Worm (Caenorhabditis elegans) whole organism, L2 larva: ENCODE measurements around the gene Y53F4B.39.

Source experiments
- C34F6.9 ChIP-seq: fragments of 150-350 bp; optimal IDR thresholded peaks from 2 replicates; lab custom pipeline; 2014; ENCODE audit warnings: missing biosample characterization, missing genetic modification characterization
- F13H6.1 ChIP-seq: sonication (generic microtip); optimal IDR thresholded peaks from 2 replicates; lab custom pipeline; 2016; ENCODE audit warnings: missing genetic modification characterization, missing compliant biosample characterization
- R02D3.7 ChIP-seq: fragments of 150-350 bp; optimal IDR thresholded peaks from 2 replicates; lab custom pipeline; 2014; ENCODE audit warnings: missing biosample characterization, missing genetic modification characterization
- Y55F3AM.14 ChIP-seq: fragments of 200-800 bp; sonication (Bioruptor generic); optimal IDR thresholded peaks from 2 replicates; lab custom pipeline; 2018; ENCODE audit warnings: mild to moderate bottlenecking, missing genetic modification characterization, missing compliant biosample characterization
- ZK546.5 ChIP-seq: sonication (generic microtip); optimal IDR thresholded peaks from 2 replicates; lab custom pipeline; 2017; ENCODE audit warnings: missing biosample characterization, missing genetic modification characterization
- alr-1 ChIP-seq: fragments of 150-350 bp; optimal IDR thresholded peaks from 2 replicates; lab custom pipeline; 2014; ENCODE audit warnings: missing biosample characterization, missing genetic modification characterization
- aly-2 ChIP-seq: fragments of 150-350 bp; optimal IDR thresholded peaks from 2 replicates; lab custom pipeline; 2014; ENCODE audit warnings: missing biosample characterization, missing genetic modification characterization
- ama-1 ChIP-seq: fragments of 150-350 bp; optimal IDR thresholded peaks from 2 replicates; lab custom pipeline; 2018; ENCODE audit warnings: inconsistent platforms
- blmp-1 ChIP-seq: sonication (generic microtip); optimal IDR thresholded peaks from 2 replicates; lab custom pipeline; 2017; ENCODE audit warnings: missing genetic modification characterization, mild to moderate bottlenecking, missing compliant biosample characterization, antibody characterized with exemption, moderate library complexity; ENCODE audit not compliant: insufficient read depth
- ceh-16 ChIP-seq: fragments of 150-350 bp; optimal IDR thresholded peaks from 2 replicates; lab custom pipeline; 2014; ENCODE audit warnings: missing biosample characterization, missing genetic modification characterization
- ceh-82 ChIP-seq: fragments of 150-350 bp; optimal IDR thresholded peaks from 2 replicates; lab custom pipeline; 2014; ENCODE audit warnings: missing biosample characterization, missing genetic modification characterization
- crh-2 ChIP-seq: sonication (generic microtip); optimal IDR thresholded peaks from 2 replicates; lab custom pipeline; 2017; ENCODE audit warnings: missing biosample characterization, missing genetic modification characterization
- dmd-4 ChIP-seq: sonication (generic microtip); optimal IDR thresholded peaks from 2 replicates; lab custom pipeline; 2017; ENCODE audit warnings: missing biosample characterization, missing genetic modification characterization
- egl-27 ChIP-seq: sonication (generic microtip); optimal IDR thresholded peaks from 3 replicates; lab custom pipeline; 2017; ENCODE audit warnings: missing biosample characterization, missing genetic modification reagents, missing genetic modification characterization
- elt-1 ChIP-seq: fragments of 150-350 bp; optimal IDR thresholded peaks from 2 replicates; lab custom pipeline; 2014; ENCODE audit warnings: missing biosample characterization, missing genetic modification characterization
- elt-3 ChIP-seq: sonication (generic microtip); optimal IDR thresholded peaks from 2 replicates; lab custom pipeline; 2017; ENCODE audit warnings: missing biosample characterization, missing genetic modification characterization
- gmeb-1 ChIP-seq: fragments of 150-350 bp; optimal IDR thresholded peaks from 2 replicates; lab custom pipeline; 2014; ENCODE audit warnings: missing biosample characterization, missing genetic modification characterization
- lin-11 ChIP-seq: fragments of 150-350 bp; sonication (generic microtip); optimal IDR thresholded peaks from 2 replicates; lab custom pipeline; 2014; ENCODE audit warnings: missing biosample characterization, missing genetic modification characterization, inconsistent platforms, mixed read lengths
- lin-13 ChIP-seq: fragments of 150-350 bp; optimal IDR thresholded peaks from 2 replicates; lab custom pipeline; 2014; ENCODE audit warnings: missing biosample characterization, missing genetic modification reagents, missing genetic modification characterization
- lin-39 ChIP-seq: fragments of 150-350 bp; optimal IDR thresholded peaks from 2 replicates; lab custom pipeline; 2014; ENCODE audit warnings: missing biosample characterization, missing genetic modification reagents, missing genetic modification characterization
- lsy-2 ChIP-seq, 2 experiments: fragments of 150-350 bp in 1 of 2; sonication (generic microtip) in 1 of 2; optimal IDR thresholded peaks; 2 replicates each; lab custom pipeline; 2014 to 2017; ENCODE audit warnings: missing biosample characterization in 2 of 2, missing genetic modification characterization in 2 of 2
- mab-5 ChIP-seq: fragments of 150-350 bp; optimal IDR thresholded peaks from 2 replicates; lab custom pipeline; 2014; ENCODE audit warnings: missing biosample characterization, missing genetic modification characterization
- mbf-1 ChIP-seq: sonication (generic microtip); optimal IDR thresholded peaks from 2 replicates; lab custom pipeline; 2017; ENCODE audit warnings: missing biosample characterization, missing genetic modification characterization
- mdl-1 ChIP-seq, 2 experiments: fragments of 150-350 bp in 1 of 2; sonication (generic microtip) in 1 of 2; optimal IDR thresholded peaks; 2 replicates each; lab custom pipeline; 2017; ENCODE audit warnings: missing biosample characterization in 2 of 2, missing genetic modification characterization in 2 of 2
- nhr-10 ChIP-seq: sonication (generic microtip); optimal IDR thresholded peaks from 2 replicates; lab custom pipeline; 2017; ENCODE audit warnings: missing biosample characterization, missing genetic modification characterization
- nhr-11 ChIP-seq: fragments of 150-350 bp; optimal IDR thresholded peaks from 2 replicates; lab custom pipeline; 2014; ENCODE audit warnings: missing biosample characterization, missing genetic modification characterization
- nhr-12 ChIP-seq: fragments of 150-350 bp; optimal IDR thresholded peaks from 2 replicates; lab custom pipeline; 2014; ENCODE audit warnings: missing biosample characterization, missing genetic modification characterization
- nhr-129 ChIP-seq: fragments of 150-350 bp; optimal IDR thresholded peaks from 2 replicates; lab custom pipeline; 2014; ENCODE audit warnings: missing biosample characterization, missing genetic modification characterization
- nhr-21 ChIP-seq: fragments of 150-350 bp; optimal IDR thresholded peaks from 2 replicates; lab custom pipeline; 2014; ENCODE audit warnings: missing biosample characterization, missing genetic modification characterization
- nhr-237 ChIP-seq: fragments of 150-350 bp; optimal IDR thresholded peaks from 2 replicates; lab custom pipeline; 2014; ENCODE audit warnings: missing biosample characterization, missing genetic modification characterization
- nhr-25 ChIP-seq: fragments of 150-350 bp; sonication (generic microtip); optimal IDR thresholded peaks from 3 replicates; lab custom pipeline; 2014; ENCODE audit warnings: missing biosample characterization, missing genetic modification characterization
- nhr-6 ChIP-seq: fragments of 150-350 bp; optimal IDR thresholded peaks from 2 replicates; lab custom pipeline; 2014; ENCODE audit warnings: missing biosample characterization, missing genetic modification characterization
- peb-1 ChIP-seq: fragments of 150-350 bp; optimal IDR thresholded peaks from 2 replicates; lab custom pipeline; 2014; ENCODE audit warnings: missing biosample characterization, missing genetic modification characterization
- sem-4 ChIP-seq: fragments of 150-350 bp; optimal IDR thresholded peaks from 2 replicates; lab custom pipeline; 2014; ENCODE audit warnings: missing biosample characterization, missing genetic modification reagents, missing genetic modification characterization
- skn-1 ChIP-seq: sonication (generic microtip); optimal IDR thresholded peaks from 2 replicates; lab custom pipeline; 2017; ENCODE audit warnings: missing biosample characterization, missing genetic modification characterization
- sma-3 ChIP-seq: sonication (generic microtip); optimal IDR thresholded peaks from 2 replicates; lab custom pipeline; 2016; ENCODE audit warnings: missing genetic modification reagents, missing genetic modification characterization, missing compliant biosample characterization
- sma-9 ChIP-seq, 2 experiments: fragments of 150-350 bp in 1 of 2; sonication (generic microtip) in 1 of 2; optimal IDR thresholded peaks; 2 replicates each; lab custom pipeline; 2014 to 2016; ENCODE audit warnings: missing genetic modification characterization in 2 of 2, mild to moderate bottlenecking in 1 of 2, missing biosample characterization in 1 of 2, missing compliant biosample characterization in 1 of 2, missing genetic modification reagents in 1 of 2, moderate library complexity in 1 of 2
- snpc-4 ChIP-seq: fragments of 150-350 bp; optimal IDR thresholded peaks from 2 replicates; lab custom pipeline; 2014; ENCODE audit warnings: missing biosample characterization, missing genetic modification characterization
- unc-39 ChIP-seq: fragments of 150-350 bp; optimal IDR thresholded peaks from 2 replicates; lab custom pipeline; 2014; ENCODE audit warnings: missing biosample characterization, missing genetic modification characterization
- unc-55 ChIP-seq: fragments of 150-350 bp; sonication (generic microtip); optimal IDR thresholded peaks from 3 replicates; lab custom pipeline; 2014; ENCODE audit warnings: missing biosample characterization, missing genetic modification reagents, missing genetic modification characterization
- unc-62 ChIP-seq: fragments of 150-350 bp; optimal IDR thresholded peaks from 2 replicates; lab custom pipeline; 2014; ENCODE audit warnings: missing biosample characterization, missing genetic modification reagents, missing genetic modification characterization
- zag-1 ChIP-seq: fragments of 150-350 bp; optimal IDR thresholded peaks from 2 replicates; lab custom pipeline; 2014; ENCODE audit warnings: missing biosample characterization, missing genetic modification characterization
- ztf-1 ChIP-seq: fragments of 200-800 bp; sonication (Bioruptor generic); conservative IDR thresholded peaks from 2 replicates; pipeline ENCODE4 v1.3.6; 2022; ENCODE audit warnings: missing genetic modification characterization, missing compliant biosample characterization
- ztf-11 ChIP-seq: sonication (generic microtip); optimal IDR thresholded peaks from 2 replicates; lab custom pipeline; 2017; ENCODE audit warnings: missing biosample characterization, missing genetic modification characterization
- ztf-4 ChIP-seq: fragments of 150-350 bp; optimal IDR thresholded peaks from 2 replicates; lab custom pipeline; 2014; ENCODE audit warnings: missing biosample characterization, missing genetic modification characterization

The Y53F4B.39 gene

DNA sequence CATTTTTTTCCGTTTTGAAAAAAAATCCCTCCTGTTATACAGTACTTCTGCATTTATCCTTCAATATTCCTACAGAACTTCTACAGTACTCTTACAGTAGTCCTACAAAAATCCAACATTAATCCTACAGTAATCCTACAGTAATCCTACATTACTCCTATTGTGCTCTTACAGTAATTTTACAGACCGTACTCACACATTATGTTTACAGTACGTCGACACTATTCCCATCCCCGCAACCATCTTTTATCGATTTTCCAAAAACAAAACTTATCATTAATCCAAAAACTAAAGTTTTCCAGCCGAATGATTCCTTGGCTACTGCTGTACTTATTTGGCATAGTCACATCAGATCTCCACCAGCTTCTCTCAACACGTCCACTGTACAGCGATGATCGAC is 25.8 kb upstream of the Y53F4B.39 start, which contains the start of gene Y53F4B.20:
TSS of gene Y53F4B.20 (plus strand) at position 301 of the 400 bp plus-strand sequence.
- TF ChIP-seq nhr-11 (tag; lab: Kevin White, UChicago) (no peak), lin-11 (tag; lab: Kevin White, UChicago) (no peak), aly-2 (tag; lab: Kevin White, UChicago) (no peak), mbf-1 (tag; lab: Kevin White, UChicago) (no peak), R02D3.7 (tag; lab: Kevin White, UChicago) (no peak), ztf-4 (tag; lab: Kevin White, UChicago) (no peak), C34F6.9 (no peak), dmd-4 (tag; lab: Kevin White, UChicago) (no peak), snpc-4 (tag; lab: Kevin White, UChicago) (no peak), lsy-2 (tag; optimal IDR thresholded peaks at IDR 0.05; lab: Kevin White, UChicago) (no peak)

DNA sequence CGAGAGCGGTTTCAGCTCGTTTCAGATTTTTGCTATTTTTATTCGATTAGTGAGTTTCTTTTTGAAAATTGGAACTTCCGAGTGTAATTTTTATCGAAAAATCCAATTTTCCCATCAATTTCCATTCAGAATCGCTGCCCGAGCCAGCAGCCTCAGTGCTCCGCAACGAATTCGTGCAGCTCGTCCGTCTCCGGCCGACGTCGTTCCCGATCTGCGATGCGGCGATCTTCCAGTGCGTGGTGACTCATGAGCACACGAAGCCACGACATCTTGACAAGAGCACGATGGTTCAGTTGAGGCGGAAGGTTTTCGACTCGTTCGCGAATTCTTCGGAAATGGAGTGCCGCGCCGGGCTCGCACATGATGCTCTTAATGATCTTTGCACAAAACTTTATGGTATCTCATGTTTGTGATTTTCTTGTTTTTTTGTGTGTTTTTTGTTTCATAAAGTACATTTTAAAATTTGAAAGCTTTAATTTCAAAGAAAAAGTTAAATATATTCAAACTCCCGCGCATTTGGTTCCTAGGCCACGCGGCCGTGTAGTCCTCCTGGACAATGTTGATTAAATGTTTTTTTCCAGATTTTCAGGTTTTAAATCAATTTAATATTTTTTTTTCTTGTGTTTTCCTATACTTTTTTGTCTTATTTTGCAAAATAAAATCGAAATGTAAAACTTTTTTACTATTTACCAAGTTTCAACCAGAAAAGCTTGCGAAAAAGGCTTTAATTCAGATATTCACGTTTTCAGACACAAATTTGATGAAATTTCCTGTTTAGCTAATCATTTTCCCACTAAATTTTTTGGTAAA is 20.7 kb upstream of the Y53F4B.39 start:
- TF ChIP-seq nhr-11 (tag; lab: Kevin White, UChicago) = no peak
- TF ChIP-seq ZK546.5 = no peak
- no peak for TF ChIP-seq ceh-16 (tag; lab: Kevin White, UChicago)
- no peak for TF ChIP-seq sem-4 (tag; lab: Kevin White, UChicago)
- no peak for TF ChIP-seq aly-2 (tag; lab: Kevin White, UChicago)
- TF ChIP-seq C34F6.9 = peak; percentile 27
- no peak for TF ChIP-seq elt-1 (tag; lab: Kevin White, UChicago)
- peak; percentile 15 for TF ChIP-seq mab-5 (tag; lab: Kevin White, UChicago)
- TF ChIP-seq lin-11 (tag; lab: Kevin White, UChicago) = no peak
- TF ChIP-seq unc-62 (GFP tag; lab: Kevin White, UChicago) = no peak
- peak; percentile 61 for TF ChIP-seq F13H6.1 (tag; lab: Kevin White, UChicago)
- TF ChIP-seq skn-1 (tag; lab: Kevin White, UChicago) = no peak
- TF ChIP-seq lin-13 (GFP tag; lab: Kevin White, UChicago) = peak; percentile 53
- no peak for TF ChIP-seq blmp-1
- no peak for TF ChIP-seq nhr-12 (tag; lab: Kevin White, UChicago)
- TF ChIP-seq snpc-4 (tag; lab: Kevin White, UChicago) = peak; percentile 9
- no peak for TF ChIP-seq nhr-129
- TF ChIP-seq egl-27 (tag; lab: Kevin White, UChicago) = no peak
- TF ChIP-seq Y55F3AM.14 (GFP tag; lab: Kevin White, UChicago) = no peak
- TF ChIP-seq ceh-82 (tag; lab: Kevin White, UChicago) = no peak
- TF ChIP-seq nhr-6 (tag; lab: Kevin White, UChicago) = no peak
- TF ChIP-seq ztf-4 (tag; lab: Kevin White, UChicago) = no peak
- peak; percentile 14 for TF ChIP-seq nhr-25
- TF ChIP-seq alr-1 (tag; lab: Kevin White, UChicago) = no peak
- no peak for TF ChIP-seq zag-1
- TF ChIP-seq lin-39 (tag; lab: Kevin White, UChicago) = no peak
- TF ChIP-seq unc-39 (tag; lab: Kevin White, UChicago) = no peak
- TF ChIP-seq nhr-10 = no peak
- peak; percentile 60 for TF ChIP-seq unc-55 (GFP tag; lab: Kevin White, UChicago)
- no peak for TF ChIP-seq nhr-237
- peak; percentile 62 to 78 for TF ChIP-seq lsy-2 (tag; optimal IDR thresholded peaks at IDR 0.05; lab: Kevin White, UChicago)
- no peak for TF ChIP-seq R02D3.7 (tag; lab: Kevin White, UChicago)
- TF ChIP-seq peb-1 = no peak
- no peak for TF ChIP-seq ztf-1 (GFP tag; lab: Robert Waterston, UW)
- TF ChIP-seq elt-3 (tag; lab: Kevin White, UChicago) = no peak
- no peak for TF ChIP-seq mbf-1 (tag; lab: Kevin White, UChicago)
- no peak for TF ChIP-seq mdl-1 (tag; optimal IDR thresholded peaks at IDR 0.05; lab: Kevin White, UChicago)
- TF ChIP-seq ztf-11 (tag; lab: Kevin White, UChicago) = no peak
- no peak for TF ChIP-seq ama-1 (lab: Kevin White, UChicago)
- TF ChIP-seq crh-2 (tag; lab: Kevin White, UChicago) = peak; percentile 32
- peak; percentile 94 for TF ChIP-seq gmeb-1 (tag; lab: Kevin White, UChicago)
- peak; percentile 76 for TF ChIP-seq sma-3
- TF ChIP-seq sma-9 (GFP tag; optimal IDR thresholded peaks at IDR 0.05; lab: Kevin White, UChicago) = no peak
- TF ChIP-seq sma-9 (tag; optimal IDR thresholded peaks at IDR 0.05; lab: Kevin White, UChicago) = no peak
- no peak for TF ChIP-seq nhr-21 (tag; lab: Kevin White, UChicago)
